Worm (Caenorhabditis elegans) whole organism, L4 larva: Measurements from ENCODE around the gene klf-2.

Source experiments
- D1046.2 ChIP-seq: fragments of 200-800 bp; sonication (Bioruptor generic); IDR thresholded peaks from 2 replicates; pipeline ENCODE4 v1.3.6; 2022; ENCODE audit warnings: missing genetic modification characterization, missing compliant biosample characterization
- F10B5.3 ChIP-seq: sonication (generic microtip); optimal IDR thresholded peaks from 2 replicates; lab custom pipeline; 2016; ENCODE audit warnings: mild to moderate bottlenecking, missing genetic modification characterization, missing compliant biosample characterization
- F26F4.8 ChIP-seq: fragments of 200-800 bp; sonication (Bioruptor generic); conservative IDR thresholded peaks from 2 replicates; pipeline ENCODE4 v1.3.6; 2022; ENCODE audit warnings: missing genetic modification characterization, missing compliant biosample characterization
- F37D6.2 ChIP-seq: sonication (generic microtip); optimal IDR thresholded peaks from 2 replicates; lab custom pipeline; 2016; ENCODE audit warnings: mild to moderate bottlenecking, missing genetic modification characterization, missing compliant biosample characterization
- F44E2.7 ChIP-seq: fragments of 200-800 bp; sonication (Bioruptor generic); IDR thresholded peaks from 2 replicates; pipeline ENCODE4 v2.1.2; 2022; ENCODE audit warnings: missing genetic modification characterization, missing compliant biosample characterization
- T20F7.1 ChIP-seq: fragments of 200-800 bp; sonication (Bioruptor generic); optimal IDR thresholded peaks from 2 replicates; lab custom pipeline; 2018; ENCODE audit warnings: mild to moderate bottlenecking, missing genetic modification characterization, missing compliant biosample characterization
- T26A8.4 ChIP-seq: fragments of 200-800 bp; sonication (Bioruptor generic); IDR thresholded peaks from 2 replicates; pipeline ENCODE4 v1.3.6; 2022; ENCODE audit warnings: missing genetic modification characterization, missing compliant biosample characterization
- Y48G9A.11 ChIP-seq: fragments of 200-800 bp; sonication (Bioruptor generic); IDR thresholded peaks from 2 replicates; pipeline ENCODE4 v1.3.6; 2022; ENCODE audit warnings: missing genetic modification reagents, missing genetic modification characterization, missing compliant biosample characterization
- Y75B8A.6 ChIP-seq: fragments of 200-800 bp; sonication (Bioruptor generic); IDR thresholded peaks from 2 replicates; pipeline ENCODE4 v1.3.6; 2022; ENCODE audit warnings: missing genetic modification reagents, missing genetic modification characterization, missing compliant biosample characterization
- ZK337.2 ChIP-seq: fragments of 200-800 bp; sonication (Bioruptor generic); IDR thresholded peaks from 2 replicates; pipeline ENCODE4 v1.3.6; 2022; ENCODE audit warnings: missing genetic modification reagents, missing genetic modification characterization, missing compliant biosample characterization
- aly-2 ChIP-seq: sonication (generic microtip); optimal IDR thresholded peaks from 2 replicates; lab custom pipeline; 2018; ENCODE audit warnings: missing biosample characterization, missing genetic modification characterization
- ama-1 ChIP-seq: fragments of 150-350 bp; optimal IDR thresholded peaks from 2 replicates; lab custom pipeline; 2014; ENCODE audit warnings: inconsistent platforms, mixed read lengths
- attf-4 ChIP-seq: sonication (generic microtip); optimal IDR thresholded peaks from 3 replicates; lab custom pipeline; 2017; ENCODE audit warnings: missing biosample characterization, missing genetic modification characterization
- ceh-20 ChIP-seq: fragments of 200-800 bp; sonication (Bioruptor generic); IDR thresholded peaks from 2 replicates; pipeline ENCODE4 v1.3.6; 2022; ENCODE audit warnings: missing genetic modification reagents, missing genetic modification characterization, missing compliant biosample characterization
- ceh-28 ChIP-seq: fragments of 150-350 bp; optimal IDR thresholded peaks from 2 replicates; lab custom pipeline; 2014; ENCODE audit warnings: missing biosample characterization, missing genetic modification reagents, missing genetic modification characterization
- ceh-44 ChIP-seq: fragments of 200-800 bp; sonication (Bioruptor generic); IDR thresholded peaks from 2 replicates; pipeline ENCODE4 v1.3.6; 2022; ENCODE audit warnings: missing genetic modification reagents, missing genetic modification characterization, missing compliant biosample characterization
- ceh-62 ChIP-seq: sonication (generic microtip); optimal IDR thresholded peaks from 2 replicates; lab custom pipeline; 2017; ENCODE audit warnings: missing biosample characterization, missing genetic modification characterization
- ceh-82 ChIP-seq: sonication (generic microtip); optimal IDR thresholded peaks from 2 replicates; lab custom pipeline; 2017; ENCODE audit warnings: missing biosample characterization, missing genetic modification characterization
- ctbp-1 ChIP-seq: fragments of 200-800 bp; sonication (Bioruptor generic); IDR thresholded peaks from 2 replicates; pipeline ENCODE4 v1.3.6; 2022; ENCODE audit warnings: missing genetic modification reagents, missing genetic modification characterization, missing compliant biosample characterization
- daf-12 ChIP-seq: fragments of 150-350 bp; optimal IDR thresholded peaks from 2 replicates; lab custom pipeline; 2014; ENCODE audit warnings: missing biosample characterization, missing genetic modification reagents, missing genetic modification characterization
- daf-16 ChIP-seq, 3 experiments: sonication (generic microtip); optimal IDR thresholded peaks; 2 replicates each; lab custom pipeline; 2016 to 2017; ENCODE audit warnings: missing genetic modification characterization in 3 of 3, missing genetic modification reagents in 3 of 3, mild to moderate bottlenecking in 2 of 3, missing compliant biosample characterization in 2 of 3, missing biosample characterization in 1 of 3, moderate library complexity in 1 of 3
- daf-8 ChIP-seq: fragments of 200-800 bp; sonication (Bioruptor generic); IDR thresholded peaks from 2 replicates; pipeline ENCODE4 v1.3.6; 2022; ENCODE audit warnings: missing genetic modification characterization, missing compliant biosample characterization
- dmd-8 ChIP-seq: fragments of 200-800 bp; sonication (Bioruptor generic); IDR thresholded peaks from 2 replicates; pipeline ENCODE4 v1.3.6; 2022; ENCODE audit warnings: missing genetic modification characterization, missing compliant biosample characterization
- egl-27 ChIP-seq: sonication (generic microtip); optimal IDR thresholded peaks from 3 replicates; lab custom pipeline; 2017; ENCODE audit warnings: missing biosample characterization, missing genetic modification reagents, missing genetic modification characterization
- egl-43 ChIP-seq: fragments of 200-800 bp; sonication (Bioruptor generic); IDR thresholded peaks from 2 replicates; pipeline ENCODE4 v1.3.6; 2022; ENCODE audit warnings: missing genetic modification reagents, missing genetic modification characterization, missing compliant biosample characterization
- fos-1 ChIP-seq: fragments of 150-350 bp; optimal IDR thresholded peaks from 2 replicates; lab custom pipeline; 2014; ENCODE audit warnings: missing biosample characterization, missing genetic modification characterization
- gei-8 ChIP-seq: fragments of 200-800 bp; sonication (Bioruptor generic); optimal IDR thresholded peaks from 2 replicates; lab custom pipeline; 2018; ENCODE audit warnings: mild to moderate bottlenecking, missing genetic modification characterization, missing compliant biosample characterization
- hif-1 ChIP-seq, 2 experiments: sonication (generic microtip); optimal IDR thresholded peaks; 2 replicates each; lab custom pipeline; 2016 to 2017; ENCODE audit warnings: missing compliant biosample characterization in 2 of 2, missing genetic modification characterization in 2 of 2, missing genetic modification reagents in 2 of 2, missing genotype in 2 of 2, mild to moderate bottlenecking in 1 of 2
- hlh-11 ChIP-seq: fragments of 200-800 bp; sonication (Bioruptor generic); optimal IDR thresholded peaks from 2 replicates; lab custom pipeline; 2018; ENCODE audit warnings: mild to moderate bottlenecking, missing genetic modification characterization, missing compliant biosample characterization
- lim-7 ChIP-seq: fragments of 200-800 bp; sonication (Bioruptor generic); IDR thresholded peaks from 2 replicates; pipeline ENCODE4 v1.3.6; 2022; ENCODE audit warnings: missing genetic modification characterization, missing compliant biosample characterization
- lin-13 ChIP-seq: fragments of 150-350 bp; optimal IDR thresholded peaks from 2 replicates; lab custom pipeline; 2014; ENCODE audit warnings: missing biosample characterization, missing genetic modification reagents, missing genetic modification characterization
- lin-15B ChIP-seq: fragments of 150-350 bp; sonication (generic microtip); optimal IDR thresholded peaks from 3 replicates; lab custom pipeline; 2014; ENCODE audit warnings: missing biosample characterization, missing genetic modification characterization
- lin-38 ChIP-seq: fragments of 200-800 bp; sonication (Bioruptor generic); IDR thresholded peaks from 2 replicates; pipeline ENCODE4 v1.3.6; 2022; ENCODE audit warnings: missing genetic modification reagents, missing genetic modification characterization, missing compliant biosample characterization
- lir-3 ChIP-seq: sonication (generic microtip); optimal IDR thresholded peaks from 2 replicates; lab custom pipeline; 2016; ENCODE audit warnings: mild to moderate bottlenecking, missing genetic modification characterization, missing compliant biosample characterization
- lsy-2 ChIP-seq, 2 experiments: fragments of 150-350 bp in 1 of 2; sonication (generic microtip) in 1 of 2; optimal IDR thresholded peaks; 2 replicates each; lab custom pipeline; 2014 to 2017; ENCODE audit warnings: missing biosample characterization in 2 of 2, missing genetic modification characterization in 2 of 2
- madf-5 ChIP-seq, 2 experiments: fragments of 200-800 bp; sonication (Bioruptor generic); IDR thresholded peaks; 2 replicates each; pipeline ENCODE4 v1.3.6; 2022; ENCODE audit warnings: missing compliant biosample characterization in 2 of 2, missing genetic modification characterization in 2 of 2
- mdt-29 ChIP-seq: fragments of 200-800 bp; sonication (Bioruptor generic); IDR thresholded peaks from 2 replicates; pipeline ENCODE4 v1.3.6; 2022; ENCODE audit warnings: missing genetic modification reagents, missing genetic modification characterization, missing compliant biosample characterization
- mep-1 ChIP-seq: fragments of 150-350 bp; sonication (generic microtip); optimal IDR thresholded peaks from 3 replicates; lab custom pipeline; 2014; ENCODE audit warnings: missing biosample characterization, missing genetic modification characterization
- nhr-11 ChIP-seq: fragments of 150-350 bp; optimal IDR thresholded peaks from 2 replicates; lab custom pipeline; 2014; ENCODE audit warnings: missing biosample characterization, missing genetic modification characterization
- nhr-111 ChIP-seq: fragments of 200-800 bp; sonication (Bioruptor generic); optimal IDR thresholded peaks from 2 replicates; lab custom pipeline; 2018; ENCODE audit warnings: mild to moderate bottlenecking, missing genetic modification characterization, missing compliant biosample characterization
- nhr-48 ChIP-seq: sonication (generic microtip); optimal IDR thresholded peaks from 2 replicates; lab custom pipeline; 2016; ENCODE audit warnings: mild to moderate bottlenecking, missing genetic modification characterization, missing compliant biosample characterization
- nhr-76 ChIP-seq: fragments of 150-350 bp; optimal IDR thresholded peaks from 2 replicates; lab custom pipeline; 2014; ENCODE audit warnings: missing biosample characterization, missing genetic modification characterization
- pqm-1 ChIP-seq: sonication (generic microtip); optimal IDR thresholded peaks from 2 replicates; lab custom pipeline; 2017; ENCODE audit warnings: missing biosample characterization, missing genetic modification characterization
- rbr-2 ChIP-seq: sonication (generic microtip); optimal IDR thresholded peaks from 2 replicates; lab custom pipeline; 2016; ENCODE audit warnings: missing genotype, missing genetic modification characterization, missing compliant biosample characterization
- sdz-12 ChIP-seq: fragments of 200-800 bp; sonication (Bioruptor generic); optimal IDR thresholded peaks from 2 replicates; lab custom pipeline; 2018; ENCODE audit warnings: mild to moderate bottlenecking, missing genetic modification characterization, missing compliant biosample characterization
- skn-1 ChIP-seq: fragments of 150-350 bp; optimal IDR thresholded peaks from 2 replicates; lab custom pipeline; 2014; ENCODE audit warnings: missing biosample characterization, missing genetic modification characterization
- snpc-4 ChIP-seq: fragments of 150-350 bp; optimal IDR thresholded peaks from 2 replicates; lab custom pipeline; 2014; ENCODE audit warnings: missing biosample characterization, missing genetic modification characterization
- spr-1 ChIP-seq: sonication (generic microtip); optimal IDR thresholded peaks from 2 replicates; lab custom pipeline; 2016; ENCODE audit warnings: mild to moderate bottlenecking, missing genetic modification characterization, missing compliant biosample characterization
- tag-97 ChIP-seq: fragments of 200-800 bp; sonication (Bioruptor generic); IDR thresholded peaks from 2 replicates; pipeline ENCODE4 v1.3.6; 2022; ENCODE audit warnings: missing genetic modification characterization, missing compliant biosample characterization
- unc-39 ChIP-seq: sonication (generic microtip); optimal IDR thresholded peaks from 2 replicates; lab custom pipeline; 2017; ENCODE audit warnings: missing biosample characterization, missing genetic modification characterization
- zag-1 ChIP-seq: fragments of 150-350 bp; optimal IDR thresholded peaks from 2 replicates; lab custom pipeline; 2014; ENCODE audit warnings: missing biosample characterization, missing genetic modification characterization
- zfp-3 ChIP-seq: fragments of 200-800 bp; sonication (Bioruptor generic); conservative IDR thresholded peaks from 2 replicates; pipeline ENCODE4 v1.3.6; 2022; ENCODE audit warnings: missing genetic modification reagents, missing genetic modification characterization, missing compliant biosample characterization

klf-2 gene

ce11 chrV:20728763-20729350, 43.4 kb downstream of the klf-2 start, which contains the start of gene ipla-3 (continued):
- TF ChIP-seq daf-12 (tag; lab: Kevin White, UChicago): no peak
- no peak for TF ChIP-seq dmd-8
- TF ChIP-seq lim-7: no peak
- peak in 1 of 2 experiments; percentile 53 for TF ChIP-seq lsy-2 (tag; optimal IDR thresholded peaks at IDR 0.05; lab: Kevin White, UChicago)
- no peak for TF ChIP-seq F10B5.3 (tag; lab: Kevin White, UChicago)
- no peak for TF ChIP-seq ZK337.2 (GFP tag; lab: Robert Waterston, UW)
- no peak for TF ChIP-seq unc-39
- TF ChIP-seq egl-43 (GFP tag; lab: Robert Waterston, UW): 0 out of 2 replicates have a peak, but pooled peaks have one; percentile 26
- TF ChIP-seq gei-8 (GFP tag; lab: Kevin White, UChicago): no peak
- no peak for TF ChIP-seq ctbp-1 (GFP tag; lab: Robert Waterston, UW)
- TF ChIP-seq daf-8 (GFP tag; lab: Robert Waterston, UW): no peak
- TF ChIP-seq rbr-2 (tag; lab: Kevin White, UChicago): peak; percentile 62
- TF ChIP-seq spr-1 (tag; lab: Kevin White, UChicago): peak; percentile 38
- TF ChIP-seq T26A8.4 (GFP tag; lab: Robert Waterston, UW): peak; percentile 70; the same call in 1 of the 2 replicates
- TF ChIP-seq pqm-1 (tag; lab: Kevin White, UChicago): peak; percentile 81
- no peak for TF ChIP-seq ceh-62 (tag; lab: Kevin White, UChicago)
- TF ChIP-seq F44E2.7 (GFP tag; lab: Robert Waterston, UW): no peak
- TF ChIP-seq mep-1 (tag; lab: Kevin White, UChicago): peak; percentile 69
- no peak for TF ChIP-seq F26F4.8
- peak; percentile 95 for TF ChIP-seq hlh-11 (tag; lab: Kevin White, UChicago)
- TF ChIP-seq mdt-29 (GFP tag; lab: Robert Waterston, UW): no peak
- no peak for TF ChIP-seq T20F7.1 (GFP tag; lab: Kevin White, UChicago)
- peak; percentile 77 to 97 for TF ChIP-seq daf-16 (GFP tag; optimal IDR thresholded peaks at IDR 0.05; lab: Kevin White, UChicago)
- peak; percentile 99 for TF ChIP-seq daf-16 (tag; optimal IDR thresholded peaks at IDR 0.05; lab: Kevin White, UChicago)
- no peak for TF ChIP-seq tag-97 (GFP tag; lab: Robert Waterston, UW)
- TF ChIP-seq aly-2 (tag; lab: Kevin White, UChicago): no peak
- TF ChIP-seq lin-13: no peak
- no peak for TF ChIP-seq sdz-12
- TF ChIP-seq skn-1 (tag; lab: Kevin White, UChicago): no peak
- TF ChIP-seq madf-5 (GFP tag; IDR thresholded peaks at IDR 0.05; lab: Robert Waterston, UW): no peak
- TF ChIP-seq ama-1: no peak
- no peak for TF ChIP-seq D1046.2 (GFP tag; lab: Robert Waterston, UW)
- TF ChIP-seq ceh-82 (tag; lab: Kevin White, UChicago): no peak
- no peak for TF ChIP-seq zag-1
- no peak for TF ChIP-seq ceh-44 (GFP tag; lab: Robert Waterston, UW)
- no peak for TF ChIP-seq fos-1 (tag; lab: Kevin White, UChicago)
- no peak for TF ChIP-seq nhr-111 (GFP tag; lab: Kevin White, UChicago)
- TF ChIP-seq ceh-20: peak; percentile 26; the same call in 1 of the 2 replicates
- TF ChIP-seq egl-27 (tag; lab: Kevin White, UChicago): no peak
- peak; percentile 22 for TF ChIP-seq nhr-11 (tag; lab: Kevin White, UChicago)
- no peak for TF ChIP-seq ceh-28
- peak in 1 of 2 experiments; percentile 48 for TF ChIP-seq hif-1 (tag; optimal IDR thresholded peaks at IDR 0.05; lab: Kevin White, UChicago)
- TF ChIP-seq lir-3 (tag; lab: Kevin White, UChicago): no peak
- TF ChIP-seq snpc-4: no peak
- TF ChIP-seq lin-38 (GFP tag; lab: Robert Waterston, UW): peak; percentile 54
- peak; percentile 65; the same call in 1 of the 2 replicates for TF ChIP-seq zfp-3 (GFP tag; lab: Robert Waterston, UW)
- no peak for TF ChIP-seq F37D6.2 (tag; lab: Kevin White, UChicago)
- TF ChIP-seq nhr-76: peak; percentile 46
- TF ChIP-seq attf-4 (tag; lab: Kevin White, UChicago): no peak
- no peak for TF ChIP-seq Y48G9A.11 (GFP tag; lab: Robert Waterston, UW)
- no peak for TF ChIP-seq Y75B8A.6 (GFP tag; lab: Robert Waterston, UW)
- TF ChIP-seq nhr-48 (tag; lab: Kevin White, UChicago): peak; percentile 94
- no peak for TF ChIP-seq lin-15B (tag; lab: Kevin White, UChicago)
